Worm (Caenorhabditis elegans) whole organism, L2 larva: ENCODE measurements around the gene fbxa-98.
"Not testable (repeated sequence)": the region's sequence is repeated elsewhere in the genome, so short reads cannot be mapped to it uniquely, and the experiment has no call there.

Experiments
- Y55F3AM.14 ChIP-seq: fragments of 200-800 bp; sonication (Bioruptor generic); optimal IDR thresholded peaks from 2 replicates; lab custom pipeline; 2018; ENCODE audit warnings: mild to moderate bottlenecking, missing genetic modification characterization, missing compliant biosample characterization
- alr-1 ChIP-seq: fragments of 150-350 bp; optimal IDR thresholded peaks from 2 replicates; lab custom pipeline; 2014; ENCODE audit warnings: missing biosample characterization, missing genetic modification characterization
- aly-2 ChIP-seq: fragments of 150-350 bp; optimal IDR thresholded peaks from 2 replicates; lab custom pipeline; 2014; ENCODE audit warnings: missing biosample characterization, missing genetic modification characterization
- ama-1 ChIP-seq: fragments of 150-350 bp; optimal IDR thresholded peaks from 2 replicates; lab custom pipeline; 2018; ENCODE audit warnings: inconsistent platforms
- blmp-1 ChIP-seq: sonication (generic microtip); optimal IDR thresholded peaks from 2 replicates; lab custom pipeline; 2017; ENCODE audit warnings: missing genetic modification characterization, mild to moderate bottlenecking, missing compliant biosample characterization, antibody characterized with exemption, moderate library complexity; ENCODE audit not compliant: insufficient read depth
- ceh-82 ChIP-seq: fragments of 150-350 bp; optimal IDR thresholded peaks from 2 replicates; lab custom pipeline; 2014; ENCODE audit warnings: missing biosample characterization, missing genetic modification characterization
- crh-2 ChIP-seq: sonication (generic microtip); optimal IDR thresholded peaks from 2 replicates; lab custom pipeline; 2017; ENCODE audit warnings: missing biosample characterization, missing genetic modification characterization
- dmd-4 ChIP-seq: sonication (generic microtip); optimal IDR thresholded peaks from 2 replicates; lab custom pipeline; 2017; ENCODE audit warnings: missing biosample characterization, missing genetic modification characterization
- egl-27 ChIP-seq: sonication (generic microtip); optimal IDR thresholded peaks from 3 replicates; lab custom pipeline; 2017; ENCODE audit warnings: missing biosample characterization, missing genetic modification reagents, missing genetic modification characterization
- elt-1 ChIP-seq: fragments of 150-350 bp; optimal IDR thresholded peaks from 2 replicates; lab custom pipeline; 2014; ENCODE audit warnings: missing biosample characterization, missing genetic modification characterization
- fos-1 ChIP-seq: fragments of 150-350 bp; optimal IDR thresholded peaks from 2 replicates; lab custom pipeline; 2014; ENCODE audit warnings: missing biosample characterization, missing genetic modification characterization
- mdl-1 ChIP-seq, 2 experiments: fragments of 150-350 bp in 1 of 2; sonication (generic microtip) in 1 of 2; optimal IDR thresholded peaks; 2 replicates each; lab custom pipeline; 2017; ENCODE audit warnings: missing biosample characterization in 2 of 2, missing genetic modification characterization in 2 of 2
- nhr-10 ChIP-seq: sonication (generic microtip); optimal IDR thresholded peaks from 2 replicates; lab custom pipeline; 2017; ENCODE audit warnings: missing biosample characterization, missing genetic modification characterization
- nhr-11 ChIP-seq: fragments of 150-350 bp; optimal IDR thresholded peaks from 2 replicates; lab custom pipeline; 2014; ENCODE audit warnings: missing biosample characterization, missing genetic modification characterization
- nhr-129 ChIP-seq: fragments of 150-350 bp; optimal IDR thresholded peaks from 2 replicates; lab custom pipeline; 2014; ENCODE audit warnings: missing biosample characterization, missing genetic modification characterization
- nhr-21 ChIP-seq: fragments of 150-350 bp; optimal IDR thresholded peaks from 2 replicates; lab custom pipeline; 2014; ENCODE audit warnings: missing biosample characterization, missing genetic modification characterization
- nhr-237 ChIP-seq: fragments of 150-350 bp; optimal IDR thresholded peaks from 2 replicates; lab custom pipeline; 2014; ENCODE audit warnings: missing biosample characterization, missing genetic modification characterization
- nhr-25 ChIP-seq: fragments of 150-350 bp; sonication (generic microtip); optimal IDR thresholded peaks from 3 replicates; lab custom pipeline; 2014; ENCODE audit warnings: missing biosample characterization, missing genetic modification characterization
- nhr-6 ChIP-seq: fragments of 150-350 bp; optimal IDR thresholded peaks from 2 replicates; lab custom pipeline; 2014; ENCODE audit warnings: missing biosample characterization, missing genetic modification characterization
- nhr-77 ChIP-seq: fragments of 150-350 bp; optimal IDR thresholded peaks from 2 replicates; lab custom pipeline; 2014; ENCODE audit warnings: missing biosample characterization, missing genetic modification characterization
- sem-4 ChIP-seq: fragments of 150-350 bp; optimal IDR thresholded peaks from 2 replicates; lab custom pipeline; 2014; ENCODE audit warnings: missing biosample characterization, missing genetic modification reagents, missing genetic modification characterization
- skn-1 ChIP-seq: sonication (generic microtip); optimal IDR thresholded peaks from 2 replicates; lab custom pipeline; 2017; ENCODE audit warnings: missing biosample characterization, missing genetic modification characterization
- sma-3 ChIP-seq: sonication (generic microtip); optimal IDR thresholded peaks from 2 replicates; lab custom pipeline; 2016; ENCODE audit warnings: missing genetic modification reagents, missing genetic modification characterization, missing compliant biosample characterization
- snpc-4 ChIP-seq: fragments of 150-350 bp; optimal IDR thresholded peaks from 2 replicates; lab custom pipeline; 2014; ENCODE audit warnings: missing biosample characterization, missing genetic modification characterization
- unc-62 ChIP-seq: fragments of 150-350 bp; optimal IDR thresholded peaks from 2 replicates; lab custom pipeline; 2014; ENCODE audit warnings: missing biosample characterization, missing genetic modification reagents, missing genetic modification characterization
- ztf-1 ChIP-seq: fragments of 200-800 bp; sonication (Bioruptor generic); conservative IDR thresholded peaks from 2 replicates; pipeline ENCODE4 v1.3.6; 2022; ENCODE audit warnings: missing genetic modification characterization, missing compliant biosample characterization

The fbxa-98 gene

DNA sequence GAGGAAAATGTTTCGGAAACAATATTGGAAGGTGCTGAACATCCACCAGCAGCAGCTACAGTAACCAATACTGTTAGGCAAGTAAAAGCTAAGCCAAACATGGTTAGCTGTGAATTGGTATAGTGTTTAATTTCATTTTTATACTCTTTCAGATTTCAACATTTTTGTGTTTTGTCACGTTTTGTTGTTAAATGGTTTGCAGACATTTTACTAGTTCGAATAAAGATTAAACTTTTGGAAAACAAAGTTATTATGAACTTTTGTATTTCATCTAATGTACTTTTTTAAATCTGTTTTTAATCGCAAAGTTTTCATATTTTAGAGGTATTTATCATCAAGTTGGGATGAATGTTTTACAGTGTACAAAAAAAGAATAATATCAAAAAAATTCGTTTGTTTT lies 17.0 kb downstream of the fbxa-98 start, which contains the start of gene C08F11.17:
Gene C08F11.17, minus strand, starts transcription at position 101 of the 400 bp plus-strand sequence.
- TF ChIP-seq aly-2 (tag; lab: Kevin White, UChicago) (no peak), fos-1 (tag; lab: Kevin White, UChicago) (no peak), nhr-25 (tag; lab: Kevin White, UChicago) (no peak), nhr-10 (tag; lab: Kevin White, UChicago) (no peak), mdl-1 (tag; optimal IDR thresholded peaks at IDR 0.05; lab: Kevin White, UChicago) (no peak), ama-1 (lab: Kevin White, UChicago) (no peak), sma-3 (GFP tag; lab: Kevin White, UChicago) (no peak), nhr-21 (tag; lab: Kevin White, UChicago) (no peak), nhr-11 (tag; lab: Kevin White, UChicago) (no peak), unc-62 (GFP tag; lab: Kevin White, UChicago) (no peak)

DNA sequence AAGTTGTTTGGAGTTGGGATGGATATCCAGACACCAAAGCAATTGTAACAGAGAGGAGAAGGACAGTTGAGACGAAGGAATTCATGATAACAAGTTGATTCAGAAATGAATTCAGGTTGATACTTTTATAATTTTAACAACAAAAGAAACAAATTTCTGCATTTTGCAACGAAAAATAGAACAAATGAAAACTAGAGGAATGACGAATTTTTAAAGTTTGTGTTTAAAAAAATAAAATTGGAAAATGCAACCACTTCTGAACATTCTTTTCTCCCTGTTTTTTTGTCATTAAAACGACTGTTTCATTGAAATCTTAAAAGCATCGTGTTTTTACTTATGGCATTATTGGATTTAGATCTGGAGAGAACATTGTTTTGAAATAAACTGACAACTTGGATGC lies 18.2 kb downstream of the fbxa-98 start, which contains the start of gene C08F11.12:
Gene C08F11.12, minus strand, starts transcription at position 101 of the 400 bp plus-strand sequence.
- not testable (repeated sequence) for TF ChIP-seq nhr-6 (tag; lab: Kevin White, UChicago); mdl-1 (tag; optimal IDR thresholded peaks at IDR 0.05; lab: Kevin White, UChicago); Y55F3AM.14 (GFP tag; lab: Kevin White, UChicago)

ce11 chrIV:13652023-13652422 lies 18.8 kb downstream of the fbxa-98 start, which contains the start of gene Y45F10C.6:
Y45F10C.6 (plus strand) TSS chrIV:13652323.
- TF ChIP-seq sma-3 (GFP tag; lab: Kevin White, UChicago); egl-27 (tag; lab: Kevin White, UChicago); unc-62 (GFP tag; lab: Kevin White, UChicago): not testable (repeated sequence)
- TF ChIP-seq, all 48 proteins: peak for 0; not testable (repeated sequence) for 48

- TF ChIP-seq sem-4, dmd-4, elt-1 (tag; lab: Kevin White, UChicago): not testable (repeated sequence)
Measured at ce11 chrIV:13659449-13659848, 26.2 kb downstream of the fbxa-98 start, which contains the start of gene Y45F10C.1. Y45F10C.1 (minus strand) TSS chrIV:13659549.

DNA sequence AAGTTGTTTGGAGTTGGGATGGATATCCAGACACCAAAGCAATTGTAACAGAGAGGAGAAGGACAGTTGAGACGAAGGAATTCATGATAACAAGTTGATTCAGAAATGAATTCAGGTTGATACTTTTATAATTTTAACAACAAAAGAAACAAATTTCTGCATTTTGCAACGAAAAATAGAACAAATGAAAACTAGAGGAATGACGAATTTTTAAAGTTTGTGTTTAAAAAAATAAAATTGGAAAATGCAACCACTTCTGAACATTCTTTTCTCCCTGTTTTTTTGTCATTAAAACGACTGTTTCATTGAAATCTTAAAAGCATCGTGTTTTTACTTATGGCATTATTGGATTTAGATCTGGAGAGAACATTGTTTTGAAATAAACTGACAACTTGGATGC lies 29.4 kb downstream of the fbxa-98 start, which contains the start of gene Y45F10C.2:
Gene Y45F10C.2, minus strand, starts transcription at position 101 of the 400 bp plus-strand sequence.
- not testable (repeated sequence) for TF ChIP-seq nhr-237, ceh-82, alr-1 (tag; lab: Kevin White, UChicago)

- TF ChIP-seq nhr-77 (no peak), ztf-1 (no peak), elt-1 (tag; lab: Kevin White, UChicago) (no peak), snpc-4 (tag; lab: Kevin White, UChicago) (no peak)
- TF ChIP-seq, all 48 proteins: peak for 0
Measured at ce11 chrIV:13664090-13664489, 30.9 kb downstream of the fbxa-98 start, which contains the start of gene Y45F10C.4. Y45F10C.4 (minus strand) TSS chrIV:13664190.

DNA sequence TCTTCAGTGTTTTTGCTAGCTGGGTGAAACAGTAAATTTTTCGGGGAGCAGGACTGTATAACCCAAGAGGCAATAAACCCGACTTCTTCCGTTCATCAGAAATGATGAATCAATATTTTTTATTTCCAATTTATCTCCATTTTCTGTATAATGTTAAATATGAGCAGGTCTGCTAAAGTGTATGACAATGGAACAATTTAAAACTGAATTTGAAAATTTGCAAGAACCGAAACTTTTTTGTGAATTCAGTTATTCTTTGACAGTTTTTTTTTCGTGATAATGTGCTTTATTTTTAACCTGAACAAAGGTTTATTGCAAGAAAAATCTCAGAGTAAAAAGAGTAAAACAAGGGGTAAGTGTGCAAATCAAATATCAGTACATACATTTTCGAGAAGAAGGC lies 31.9 kb downstream of the fbxa-98 start:
- no peak for TF ChIP-seq unc-62 (GFP tag; lab: Kevin White, UChicago)
- no peak for TF ChIP-seq mdl-1 (tag; optimal IDR thresholded peaks at IDR 0.05; lab: Kevin White, UChicago)
- no peak for TF ChIP-seq fos-1 (tag; lab: Kevin White, UChicago)
- TF ChIP-seq skn-1, result no peak
- TF ChIP-seq nhr-25 (tag; lab: Kevin White, UChicago), result no peak
- no peak for TF ChIP-seq ceh-82 (tag; lab: Kevin White, UChicago)
- TF ChIP-seq crh-2 (tag; lab: Kevin White, UChicago), result no peak
- TF ChIP-seq alr-1 (tag; lab: Kevin White, UChicago), result no peak
- no peak for TF ChIP-seq nhr-129 (tag; lab: Kevin White, UChicago)
- TF ChIP-seq sem-4 (tag; lab: Kevin White, UChicago), result no peak
- TF ChIP-seq blmp-1 (tag; lab: Kevin White, UChicago), result no peak
